Fruit fly (Drosophila melanogaster): ENCODE measurements around the gene CG6739.

- no peak for TF ChIP-seq insv (optimal IDR thresholded peaks at IDR 0.05)
- no peak for TF ChIP-seq psq (optimal IDR thresholded peaks at IDR 0.05)
- no peak for TF ChIP-seq ttk (optimal IDR thresholded peaks at IDR 0.05)
- no peak for TF ChIP-seq h (optimal IDR thresholded peaks at IDR 0.05)
- TF ChIP-seq Myc (optimal IDR thresholded peaks at IDR 0.05): no peak
- TF ChIP-seq Sin3A (optimal IDR thresholded peaks at IDR 0.05): no peak
Observed at dm6 chr2L:7641606-7642190, 33.5 kb downstream of the CG6739 start.

Measured in Kc167 (cell line).